Fruit fly (Drosophila melanogaster): ENCODE data around the gene SrpRbeta.

- TF ChIP-seq Dif (GFP tag; optimal IDR thresholded peaks at IDR 0.05; ENCODE audit: partially characterized antibody) (no peak), Myc (optimal IDR thresholded peaks at IDR 0.05) (no peak), ey (GFP tag; optimal IDR thresholded peaks at IDR 0.05) (no peak), Abd-B (GFP tag; optimal IDR thresholded peaks at IDR 0.05) (no peak), h (GFP tag; optimal IDR thresholded peaks at IDR 0.05) (no peak), N (GFP tag; optimal IDR thresholded peaks at IDR 0.05) (no peak), OdsH (GFP tag; optimal IDR thresholded peaks at IDR 0.05) (no peak), tai (GFP tag; optimal IDR thresholded peaks at IDR 0.05) (no peak)
Measured at dm6 chr3L:8749676-8750654, 29.9 kb upstream of the SrpRbeta start, which contains the start of gene CG13306.
